Fruit fly (Drosophila melanogaster): ENCODE data around the gene CG42655.
A peak's percentile ranks its signal among the peaks of the same experiment; 100 is the strongest.

Gene CG42655

dm6 chr3L:20002482-20003234 lies 49.1 kb upstream of the CG42655 start, which contains the start of gene CG7668 (continued):
- TF ChIP-seq CG10543 (GFP tag; optimal IDR thresholded peaks at IDR 0.05) (peak; percentile 87), CG12299 (tag; optimal IDR thresholded peaks at IDR 0.05) (peak; percentile 88), CG18599 (GFP tag; optimal IDR thresholded peaks at IDR 0.05) (peak; percentile 93), lmd (GFP tag; IDR thresholded peaks at IDR 0.05) (no peak; the same call in 1 of the 2 replicates), CG4404 (GFP tag; IDR thresholded peaks at IDR 0.05) (no peak; the same call in 1 of the 2 replicates), CG1647 (GFP tag; optimal IDR thresholded peaks at IDR 0.05) (peak; percentile 23), Gug (GFP tag; IDR thresholded peaks at IDR 0.05) (peak; percentile 79; the same call in 3 of the 4 replicates), corto (GFP tag; optimal IDR thresholded peaks at IDR 0.05) (peak; percentile 52), CG31441 (GFP tag; IDR thresholded peaks at IDR 0.05) (peak; percentile 94), ERR (GFP tag; optimal IDR thresholded peaks at IDR 0.05) (peak; percentile 65), Elba2 (GFP tag; optimal IDR thresholded peaks at IDR 0.05) (peak; percentile 83), NfI (GFP tag; optimal IDR thresholded peaks at IDR 0.05) (peak; percentile 89), Doc3 (GFP tag; IDR thresholded peaks at IDR 0.05; ENCODE audit: partially characterized antibody) (no peak), org-1 (GFP tag; optimal IDR thresholded peaks at IDR 0.05) (peak; percentile 85), pnt (GFP tag; optimal IDR thresholded peaks at IDR 0.05) (peak; percentile 85), crol (GFP tag; IDR thresholded peaks at IDR 0.05) (no peak), fru (optimal IDR thresholded peaks at IDR 0.05) (no peak), bcd (GFP tag; optimal IDR thresholded peaks at IDR 0.05) (peak; percentile 89), H15 (GFP tag; IDR thresholded peaks at IDR 0.05) (peak; percentile 85; the same call in 2 of the 3 replicates), vvl (GFP tag; IDR thresholded peaks at IDR 0.05) (peak; percentile 98), CG5245 (GFP tag; optimal IDR thresholded peaks at IDR 0.05) (peak; percentile 69), abd-A (tag; optimal IDR thresholded peaks at IDR 0.05) (peak; percentile 76), CG30431 (GFP tag; optimal IDR thresholded peaks at IDR 0.05) (no peak), D19A (tag; optimal IDR thresholded peaks at IDR 0.05) (peak; percentile 69), CG8281 (tag; optimal IDR thresholded peaks at IDR 0.05) (peak; percentile 76), CG7963 (GFP tag; IDR thresholded peaks at IDR 0.05; ENCODE audit: partially characterized antibody) (no peak), gro (GFP tag; optimal IDR thresholded peaks at IDR 0.05) (peak; percentile 88), h (optimal IDR thresholded peaks at IDR 0.05) (no peak), CG13624 (GFP tag; optimal IDR thresholded peaks at IDR 0.05) (peak; percentile 83), gcm (GFP tag; optimal IDR thresholded peaks at IDR 0.05) (peak; percentile 93), odd (GFP tag; optimal IDR thresholded peaks at IDR 0.05) (peak; percentile 82), CG18619 (GFP tag; optimal IDR thresholded peaks at IDR 0.05) (peak; percentile 81), bowl (GFP tag; IDR thresholded peaks at IDR 0.05) (peak; percentile 86), CG3995 (GFP tag; optimal IDR thresholded peaks at IDR 0.05) (peak; percentile 57), CG1832 (GFP tag; optimal IDR thresholded peaks at IDR 0.05) (no peak), dan (GFP tag; IDR thresholded peaks at IDR 0.05) (no peak), CG6791 (GFP tag; IDR thresholded peaks at IDR 0.05; ENCODE audit: partially characterized antibody) (no peak), CG6654 (GFP tag; optimal IDR thresholded peaks at IDR 0.05) (peak; percentile 67), B-H1 (GFP tag; IDR thresholded peaks at IDR 0.05) (peak; percentile 84; the same call in 1 of the 3 replicates), CG10321 (GFP tag; IDR thresholded peaks at IDR 0.05) (peak; percentile 43; the same call in 1 of the 2 replicates), CG17359 (tag; optimal IDR thresholded peaks at IDR 0.05) (peak; percentile 93), CG3163 (GFP tag; optimal IDR thresholded peaks at IDR 0.05) (peak; percentile 60), CG6175 (GFP tag; IDR thresholded peaks at IDR 0.05) (peak; percentile 62; the same call in 2 of the 3 replicates), zfh1 (GFP tag; IDR thresholded peaks at IDR 0.05) (peak; percentile 94), Hr3 (GFP tag; optimal IDR thresholded peaks at IDR 0.05) (peak; percentile 81), CG10209 (GFP tag; optimal IDR thresholded peaks at IDR 0.05) (peak; percentile 89), seq (GFP tag; IDR thresholded peaks at IDR 0.05) (peak; percentile 89), cato (GFP tag; optimal IDR thresholded peaks at IDR 0.05; ENCODE audit: borderline replicate concordance) (peak; percentile 78), CG7928 (GFP tag; optimal IDR thresholded peaks at IDR 0.05) (peak; percentile 50), btn (GFP tag; optimal IDR thresholded peaks at IDR 0.05) (peak; percentile 68)
